Worm (Caenorhabditis elegans) whole organism, L3 larva: ENCODE results near the gene rpt-6.
"Not testable (repeated sequence)": the region's sequence is repeated elsewhere in the genome, so short reads cannot be mapped to it uniquely, and the experiment has no call there.

ENCODE experiments used
- R02D3.7 ChIP-seq: fragments of 150-350 bp; optimal IDR thresholded peaks from 2 replicates; lab custom pipeline; 2014; ENCODE audit warnings: missing biosample characterization, missing genetic modification characterization
- ZK546.5 ChIP-seq: sonication (generic microtip); optimal IDR thresholded peaks from 2 replicates; lab custom pipeline; 2017; ENCODE audit warnings: missing biosample characterization, missing genetic modification characterization
- aly-2 ChIP-seq: fragments of 150-350 bp; optimal IDR thresholded peaks from 2 replicates; lab custom pipeline; 2014; ENCODE audit warnings: missing biosample characterization, missing genetic modification characterization
- ceh-28 ChIP-seq: fragments of 150-350 bp; optimal IDR thresholded peaks from 2 replicates; lab custom pipeline; 2014; ENCODE audit warnings: missing biosample characterization, missing genetic modification reagents, missing genetic modification characterization
- ceh-9 ChIP-seq: sonication (generic microtip); optimal IDR thresholded peaks from 2 replicates; lab custom pipeline; 2018; ENCODE audit warnings: missing biosample characterization, missing genetic modification characterization
- daf-12 ChIP-seq: fragments of 150-350 bp; optimal IDR thresholded peaks from 2 replicates; lab custom pipeline; 2014; ENCODE audit warnings: missing biosample characterization, missing genetic modification reagents, missing genetic modification characterization
- egl-5 ChIP-seq: fragments of 150-350 bp; optimal IDR thresholded peaks from 2 replicates; lab custom pipeline; 2017; ENCODE audit warnings: missing biosample characterization, missing genetic modification reagents, missing genetic modification characterization, inconsistent platforms
- elt-1 ChIP-seq: fragments of 150-350 bp; optimal IDR thresholded peaks from 2 replicates; lab custom pipeline; 2014; ENCODE audit warnings: missing biosample characterization, missing genetic modification characterization
- elt-2 ChIP-seq: sonication (generic microtip); optimal IDR thresholded peaks from 2 replicates; lab custom pipeline; 2016; ENCODE audit warnings: missing genetic modification reagents, mild to moderate bottlenecking, missing genetic modification characterization, missing compliant biosample characterization
- fkh-2 ChIP-seq: fragments of 150-350 bp; optimal IDR thresholded peaks from 2 replicates; lab custom pipeline; 2014; ENCODE audit warnings: missing biosample characterization, missing genetic modification reagents, missing genetic modification characterization
- fos-1 ChIP-seq: fragments of 150-350 bp; optimal IDR thresholded peaks from 2 replicates; lab custom pipeline; 2014; ENCODE audit warnings: missing biosample characterization, missing genetic modification characterization
- hmg-11 ChIP-seq: sonication (generic microtip); optimal IDR thresholded peaks from 2 replicates; lab custom pipeline; 2016; ENCODE audit warnings: missing genetic modification characterization, missing compliant biosample characterization
- lin-15B ChIP-seq: fragments of 150-350 bp; optimal IDR thresholded peaks from 2 replicates; lab custom pipeline; 2014; ENCODE audit warnings: missing biosample characterization, missing genetic modification characterization
- lin-39 ChIP-seq: fragments of 150-350 bp; optimal IDR thresholded peaks from 2 replicates; lab custom pipeline; 2018; ENCODE audit warnings: missing biosample characterization, missing genetic modification reagents, missing genetic modification characterization
- lsy-12 ChIP-seq: sonication (generic microtip); optimal IDR thresholded peaks from 2 replicates; lab custom pipeline; 2016; ENCODE audit warnings: mild to moderate bottlenecking, missing genetic modification characterization, missing compliant biosample characterization
- mdl-1 ChIP-seq: fragments of 150-350 bp; optimal IDR thresholded peaks from 2 replicates; lab custom pipeline; 2014; ENCODE audit warnings: missing biosample characterization, missing genetic modification characterization
- mml-1 ChIP-seq: fragments of 150-350 bp; sonication (generic microtip); optimal IDR thresholded peaks from 3 replicates; lab custom pipeline; 2014; ENCODE audit warnings: missing biosample characterization, missing genetic modification characterization
- nfya-1 ChIP-seq: sonication (generic microtip); optimal IDR thresholded peaks from 2 replicates; lab custom pipeline; 2017; ENCODE audit warnings: missing genetic modification characterization, mild to moderate bottlenecking, missing compliant biosample characterization, antibody characterized with exemption, moderate library complexity; ENCODE audit not compliant: insufficient read depth
- nhr-11 ChIP-seq: fragments of 150-350 bp; optimal IDR thresholded peaks from 2 replicates; lab custom pipeline; 2014; ENCODE audit warnings: missing biosample characterization, missing genetic modification characterization
- nhr-25 ChIP-seq: sonication (generic microtip); optimal IDR thresholded peaks from 2 replicates; lab custom pipeline; 2017; ENCODE audit warnings: missing biosample characterization, missing genetic modification characterization
- nhr-43 ChIP-seq: sonication (generic microtip); optimal IDR thresholded peaks from 2 replicates; lab custom pipeline; 2016; ENCODE audit warnings: mild to moderate bottlenecking, missing genetic modification characterization, missing compliant biosample characterization; ENCODE audit not compliant: poor library complexity, severe bottlenecking
- nhr-67 ChIP-seq: fragments of 150-350 bp; optimal IDR thresholded peaks from 2 replicates; lab custom pipeline; 2014; ENCODE audit warnings: missing biosample characterization, missing genetic modification characterization
- nhr-76 ChIP-seq: fragments of 150-350 bp; sonication (generic microtip); optimal IDR thresholded peaks from 5 replicates; lab custom pipeline; 2014; ENCODE audit warnings: missing biosample characterization, missing genetic modification characterization
- nhr-77 ChIP-seq: fragments of 150-350 bp; optimal IDR thresholded peaks from 2 replicates; lab custom pipeline; 2014; ENCODE audit warnings: missing biosample characterization, missing genetic modification characterization
- pqm-1 ChIP-seq: fragments of 150-350 bp; optimal IDR thresholded peaks from 2 replicates; lab custom pipeline; 2017; ENCODE audit warnings: missing biosample characterization, missing genetic modification characterization, inconsistent platforms
- sea-2 ChIP-seq: fragments of 150-350 bp; sonication (generic microtip); optimal IDR thresholded peaks from 4 replicates; lab custom pipeline; 2014; ENCODE audit warnings: missing biosample characterization, missing genetic modification reagents, missing genetic modification characterization
- skn-1 ChIP-seq: fragments of 150-350 bp; optimal IDR thresholded peaks from 2 replicates; lab custom pipeline; 2014; ENCODE audit warnings: missing biosample characterization, missing genetic modification characterization
- tbx-2 ChIP-seq: sonication (generic microtip); optimal IDR thresholded peaks from 2 replicates; lab custom pipeline; 2016; ENCODE audit warnings: mild to moderate bottlenecking, missing genetic modification characterization, missing compliant biosample characterization
- unc-39 ChIP-seq: sonication (generic microtip); optimal IDR thresholded peaks from 4 replicates; lab custom pipeline; 2017; ENCODE audit warnings: missing biosample characterization, missing genetic modification characterization
- unc-62 ChIP-seq: fragments of 150-350 bp; sonication (generic microtip); optimal IDR thresholded peaks from 4 replicates; lab custom pipeline; 2014; ENCODE audit warnings: missing biosample characterization, missing genetic modification reagents, missing genetic modification characterization
- zag-1 ChIP-seq: fragments of 150-350 bp; optimal IDR thresholded peaks from 2 replicates; lab custom pipeline; 2014; ENCODE audit warnings: missing biosample characterization, missing genetic modification characterization

rpt-6 gene

DNA sequence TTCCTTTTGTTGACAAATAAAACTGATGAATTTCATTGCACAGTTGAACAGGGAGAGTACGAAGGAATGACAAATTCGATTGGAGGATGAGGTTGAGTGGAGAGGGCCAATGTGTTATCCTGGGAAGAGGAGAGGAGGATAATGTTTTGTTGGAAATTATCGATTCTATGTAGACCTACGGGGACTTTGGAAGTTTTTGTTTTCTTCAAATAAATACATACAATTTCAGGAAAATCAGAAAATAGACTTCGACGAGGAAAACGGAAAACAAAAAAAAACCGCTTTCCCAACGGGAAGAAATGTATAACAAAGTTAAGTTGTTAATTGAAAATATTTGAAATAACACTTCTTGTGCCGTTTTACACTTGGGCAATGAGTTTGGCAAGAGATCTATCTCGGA lies 13.5 kb downstream of the rpt-6 start, which contains the start of gene Y49E10.4:
Gene Y49E10.4, minus strand, starts transcription at position 101 of the 400 bp plus-strand sequence.
- TF ChIP-seq fos-1 (tag; lab: Kevin White, UChicago); ceh-9; nhr-77: not testable (repeated sequence)

ce11 chrIII:12386597-12386996 lies 16.3 kb downstream of the rpt-6 start, which contains the start of gene Y49E10.30:
Gene Y49E10.30, plus strand, starts transcription at chrIII:12386897.
- TF ChIP-seq fkh-2 (tag; lab: Kevin White, UChicago); nhr-77; ceh-9: not testable (repeated sequence)

ce11 chrIII:12388106-12388505 lies 17.9 kb downstream of the rpt-6 start:
- TF ChIP-seq elt-1 (tag; lab: Kevin White, UChicago) (no peak), hmg-11 (tag; lab: Kevin White, UChicago) (no peak), nhr-11 (tag; lab: Kevin White, UChicago) (no peak), fos-1 (tag; lab: Kevin White, UChicago) (no peak), pqm-1 (tag; lab: Kevin White, UChicago) (no peak), nhr-67 (tag; lab: Kevin White, UChicago) (no peak), ceh-9 (no peak), elt-2 (tag; lab: Kevin White, UChicago) (no peak), ZK546.5 (no peak), mdl-1 (no peak)

- TF ChIP-seq nfya-1 (tag; lab: Kevin White, UChicago) (no peak), ceh-28 (peak; percentile 90)
These were observed 24.8 kb downstream of the rpt-6 start, which contains the start of gene Y49E10.10 for ce11 chrIII:12395085-12395484. Gene Y49E10.10, plus strand, starts transcription at chrIII:12395465.

- no peak for TF ChIP-seq nhr-76
- no peak for TF ChIP-seq hmg-11 (tag; lab: Kevin White, UChicago)
- no peak for TF ChIP-seq sea-2 (GFP tag; lab: Kevin White, UChicago)
- TF ChIP-seq tbx-2 (tag; lab: Kevin White, UChicago), result no peak
- TF ChIP-seq nhr-67 (tag; lab: Kevin White, UChicago), result no peak
- TF ChIP-seq daf-12, result no peak
- no peak for TF ChIP-seq unc-62 (GFP tag; lab: Kevin White, UChicago)
- TF ChIP-seq nhr-25 (tag; lab: Kevin White, UChicago), result no peak
- no peak for TF ChIP-seq pqm-1 (tag; lab: Kevin White, UChicago)
- no peak for TF ChIP-seq aly-2 (tag; lab: Kevin White, UChicago)
- no peak for TF ChIP-seq zag-1
- no peak for TF ChIP-seq ZK546.5
- no peak for TF ChIP-seq lsy-12 (tag; lab: Kevin White, UChicago)
- no peak for TF ChIP-seq R02D3.7
- TF ChIP-seq mml-1 (tag; lab: Kevin White, UChicago), result no peak
- TF ChIP-seq skn-1 (tag; lab: Kevin White, UChicago), result no peak
- no peak for TF ChIP-seq fkh-2 (tag; lab: Kevin White, UChicago)
- TF ChIP-seq mdl-1, result no peak
- TF ChIP-seq lin-39 (tag; lab: Kevin White, UChicago), result no peak
- TF ChIP-seq egl-5 (tag; lab: Kevin White, UChicago), result no peak
These were observed 28.2 kb downstream of the rpt-6 start for ce11 chrIII:12398468-12398867.

DNA sequence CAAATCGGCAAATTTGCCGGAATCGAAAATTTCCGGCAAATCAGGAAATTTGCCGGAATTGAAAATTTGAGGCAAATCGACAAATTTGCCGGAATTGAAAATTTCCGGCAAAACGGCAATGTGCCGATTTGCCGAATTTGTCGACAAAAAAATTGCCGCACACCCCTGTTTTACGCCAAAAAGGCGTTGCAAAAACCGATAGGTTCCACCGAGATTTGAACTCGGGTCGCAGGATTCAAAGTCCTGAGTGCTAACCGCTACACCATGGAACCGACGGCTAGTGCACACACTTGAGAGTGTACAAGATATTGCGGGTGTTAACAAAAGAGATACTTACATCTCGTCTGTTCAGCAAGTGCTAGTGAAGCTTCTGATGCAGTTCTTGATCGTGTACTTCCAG lies 29.5 kb downstream of the rpt-6 start:
- peak; percentile 26 for TF ChIP-seq lin-15B
- TF ChIP-seq hmg-11 (tag; lab: Kevin White, UChicago), result no peak
- peak; percentile 27 for TF ChIP-seq lsy-12 (tag; lab: Kevin White, UChicago)
- TF ChIP-seq nfya-1 (tag; lab: Kevin White, UChicago), result peak; percentile 21
- TF ChIP-seq nhr-43 (tag; lab: Kevin White, UChicago), result peak; percentile 37

DNA sequence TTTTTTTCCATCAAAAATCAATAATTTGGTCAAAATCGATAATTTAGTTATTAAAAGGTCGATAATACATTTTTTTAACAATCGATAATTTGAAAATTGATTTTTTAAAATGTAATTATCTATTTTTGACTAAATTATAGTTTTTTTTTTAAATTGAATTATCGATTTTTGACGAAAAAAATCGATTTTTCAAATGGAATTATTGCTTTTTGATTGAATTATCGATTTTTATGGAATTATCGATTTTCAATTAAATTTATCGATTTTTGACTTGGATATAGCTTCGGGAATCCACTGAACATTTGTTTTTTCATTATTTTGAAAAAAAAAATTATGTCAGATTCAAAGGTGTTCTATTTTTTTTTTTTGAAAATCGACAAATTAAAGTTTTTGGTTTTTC lies 40.0 kb downstream of the rpt-6 start:
- peak; percentile 93 for TF ChIP-seq ceh-28
- no peak for TF ChIP-seq unc-39
